Fruit fly (Drosophila melanogaster): Measurements from ENCODE around the gene CG10600.

Gene CG10600

DNA sequence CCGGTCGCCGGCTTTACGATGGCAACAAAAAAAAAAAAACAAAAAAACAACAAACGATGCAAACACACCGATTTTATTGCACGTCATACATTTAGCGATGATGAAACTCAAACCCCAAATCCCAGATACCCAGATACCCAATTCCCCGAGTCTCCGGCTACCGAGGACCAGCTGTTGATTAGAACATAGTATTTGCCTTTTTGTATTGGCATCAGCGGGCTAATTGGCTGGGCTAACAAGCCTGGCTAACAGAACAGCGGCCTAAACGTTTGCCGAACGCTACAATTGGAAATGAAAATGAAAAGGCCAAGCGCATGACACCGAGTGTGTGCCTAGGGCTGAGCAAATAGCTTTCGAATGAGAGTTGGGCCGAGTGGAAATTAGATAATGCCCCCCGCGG, 25.5 kb upstream of the CG10600 start (continued):
- TF ChIP-seq Sry-δ (GFP tag; optimal IDR thresholded peaks at IDR 0.05) = no peak
- no peak for TF ChIP-seq nau (GFP tag; optimal IDR thresholded peaks at IDR 0.05)
- TF ChIP-seq CG18764 (GFP tag; optimal IDR thresholded peaks at IDR 0.05) = no peak
- TF ChIP-seq Dek (tag; optimal IDR thresholded peaks at IDR 0.05) = no peak
- TF ChIP-seq CG10654 (GFP tag; optimal IDR thresholded peaks at IDR 0.05) = no peak
- TF ChIP-seq chif (GFP tag; optimal IDR thresholded peaks at IDR 0.05) = no peak
- no peak for TF ChIP-seq CG3838 (GFP tag; optimal IDR thresholded peaks at IDR 0.05)
- TF ChIP-seq chm (GFP tag; IDR thresholded peaks at IDR 0.05) = no peak
- TF ChIP-seq Blimp-1 (GFP tag; optimal IDR thresholded peaks at IDR 0.05) = peak; percentile 20
- TF ChIP-seq grau (tag; optimal IDR thresholded peaks at IDR 0.05) = no peak
- TF ChIP-seq fd64A (GFP tag; optimal IDR thresholded peaks at IDR 0.05) = no peak

DNA sequence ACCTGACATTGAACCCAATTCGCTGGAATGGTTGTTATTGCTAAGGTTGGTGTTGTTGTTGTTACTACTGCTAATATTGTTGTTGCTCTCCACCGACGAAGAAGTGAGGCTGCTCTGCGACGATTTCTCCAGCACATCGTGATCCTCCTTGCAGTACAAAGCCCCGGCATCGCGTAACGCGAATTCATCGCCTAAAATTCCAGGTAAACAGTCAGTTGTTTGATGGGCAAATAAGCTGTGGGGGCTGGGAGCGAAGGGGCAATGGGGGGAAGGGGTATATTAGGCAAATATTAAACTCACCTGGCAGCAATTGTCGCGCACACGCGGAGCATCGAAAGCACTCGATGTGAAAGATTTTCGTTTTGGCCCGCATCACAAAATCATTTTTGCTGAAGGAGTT, 24.6 kb upstream of the CG10600 start:
- TF ChIP-seq Aef1 (GFP tag; IDR thresholded peaks at IDR 0.05) (no peak), fd3F (GFP tag; optimal IDR thresholded peaks at IDR 0.05) (no peak), sens-2 (GFP tag; IDR thresholded peaks at IDR 0.05) (no peak), z (GFP tag; IDR thresholded peaks at IDR 0.05) (no peak), CG7963 (GFP tag; IDR thresholded peaks at IDR 0.05; ENCODE audit: partially characterized antibody) (no peak), Opbp (GFP tag; IDR thresholded peaks at IDR 0.05; ENCODE audit: partially characterized antibody) (no peak), CG1529 (GFP tag; optimal IDR thresholded peaks at IDR 0.05) (no peak), al (GFP tag; IDR thresholded peaks at IDR 0.05) (no peak), da (GFP tag; optimal IDR thresholded peaks at IDR 0.05) (no peak), bsh (GFP tag; optimal IDR thresholded peaks at IDR 0.05) (no peak), ems (GFP tag; optimal IDR thresholded peaks at IDR 0.05) (no peak), CG15696 (tag; optimal IDR thresholded peaks at IDR 0.05) (no peak), CG31224 (GFP tag; IDR thresholded peaks at IDR 0.05) (peak; percentile 20; the same call in 1 of the 2 replicates), CG12071 (GFP tag; optimal IDR thresholded peaks at IDR 0.05) (peak; percentile 52), salm (tag; optimal IDR thresholded peaks at IDR 0.05) (no peak), Dip2 (GFP tag; IDR thresholded peaks at IDR 0.05) (no peak), MBD-R2 (GFP tag; IDR thresholded peaks at IDR 0.05) (no peak), aop (GFP tag; IDR thresholded peaks at IDR 0.05) (no peak), CG1024 (GFP tag; IDR thresholded peaks at IDR 0.05) (0 out of 2 replicates have a peak, but pooled peaks have one; percentile 5), CG3726 (GFP tag; IDR thresholded peaks at IDR 0.05) (no peak), CG12155 (GFP tag; optimal IDR thresholded peaks at IDR 0.05) (no peak), NK7.1 (GFP tag; optimal IDR thresholded peaks at IDR 0.05) (no peak), CG8924 (tag; optimal IDR thresholded peaks at IDR 0.05) (no peak), Bdp1 (GFP tag; optimal IDR thresholded peaks at IDR 0.05) (no peak), H15 (GFP tag; IDR thresholded peaks at IDR 0.05) (no peak; the same call in 2 of the 3 replicates), CG17359 (tag; optimal IDR thresholded peaks at IDR 0.05) (peak; percentile 8), CG12104 (GFP tag; optimal IDR thresholded peaks at IDR 0.05) (no peak), Ravus (GFP tag; IDR thresholded peaks at IDR 0.05) (no peak), CG2129 (GFP tag; IDR thresholded peaks at IDR 0.05; ENCODE audit: partially characterized antibody) (no peak), CG10543 (GFP tag; optimal IDR thresholded peaks at IDR 0.05) (no peak), sr (GFP tag; IDR thresholded peaks at IDR 0.05) (0 out of 3 replicates have a peak, but pooled peaks have one; percentile 14), Hsf (GFP tag; optimal IDR thresholded peaks at IDR 0.05) (no peak), bigmax (GFP tag; optimal IDR thresholded peaks at IDR 0.05) (no peak), CG1792 (GFP tag; optimal IDR thresholded peaks at IDR 0.05) (no peak), PHDP (tag; optimal IDR thresholded peaks at IDR 0.05) (no peak), CG11247 (GFP tag; IDR thresholded peaks at IDR 0.05) (peak; percentile 51; the same call in 1 of the 2 replicates), CG32532 (GFP tag; IDR thresholded peaks at IDR 0.05) (peak; percentile 24; the same call in 1 of the 2 replicates), lab (GFP tag; optimal IDR thresholded peaks at IDR 0.05) (peak; percentile 47), dpn (GFP tag; optimal IDR thresholded peaks at IDR 0.05) (no peak), wdn (GFP tag; IDR thresholded peaks at IDR 0.05) (peak; percentile 16; the same call in 1 of the 2 replicates)

All from whole organism, embryonic.